Worm (Caenorhabditis elegans) whole organism, L3 larva: ENCODE results near the gene tax-6.

Experiments used
- ZK546.5 ChIP-seq: sonication (generic microtip); optimal IDR thresholded peaks from 2 replicates; lab custom pipeline; 2017; ENCODE audit warnings: missing biosample characterization, missing genetic modification characterization
- eor-1 ChIP-seq, 2 experiments: fragments of 150-350 bp; optimal IDR thresholded peaks; 2 replicates each; lab custom pipeline; 2014 to 2018; ENCODE audit warnings: missing biosample characterization in 2 of 2, missing genetic modification characterization in 2 of 2
- lsy-12 ChIP-seq: sonication (generic microtip); optimal IDR thresholded peaks from 2 replicates; lab custom pipeline; 2016; ENCODE audit warnings: mild to moderate bottlenecking, missing genetic modification characterization, missing compliant biosample characterization
- skn-1 ChIP-seq: fragments of 150-350 bp; optimal IDR thresholded peaks from 2 replicates; lab custom pipeline; 2014; ENCODE audit warnings: missing biosample characterization, missing genetic modification characterization

- TF ChIP-seq skn-1 (tag; lab: Kevin White, UChicago) (no peak), ZK546.5 (tag; lab: Kevin White, UChicago) (no peak), lsy-12 (tag; lab: Kevin White, UChicago) (no peak), eor-1 (tag; optimal IDR thresholded peaks at IDR 0.05; lab: Kevin White, UChicago) (no peak)
Measured at ce11 chrIV:10489409-10489808, 12.0 kb downstream of the tax-6 start.
